Fruit fly (Drosophila melanogaster): ENCODE results near the gene yata.
A peak's percentile ranks its signal among the peaks of the same experiment; 100 is the strongest.

yata gene

dm6 chr3R:29740078-29740477, 8.9 kb upstream of the yata start:
- TF ChIP-seq Med (GFP tag), result peak; percentile 41
- no peak for TF ChIP-seq CG33557 (GFP tag; optimal IDR thresholded peaks at IDR 0.05)
- TF ChIP-seq CG18764 (GFP tag; optimal IDR thresholded peaks at IDR 0.05), result no peak
- TF ChIP-seq Blimp-1 (GFP tag; optimal IDR thresholded peaks at IDR 0.05), result peak; percentile 77
- no peak for TF ChIP-seq CG9876 (GFP tag; optimal IDR thresholded peaks at IDR 0.05)
- no peak for TF ChIP-seq CG12391 (tag; optimal IDR thresholded peaks at IDR 0.05)
- TF ChIP-seq nmo (GFP tag; optimal IDR thresholded peaks at IDR 0.05), result no peak
- TF ChIP-seq CG10462 (GFP tag; optimal IDR thresholded peaks at IDR 0.05), result no peak
- TF ChIP-seq esg (GFP tag; conservative IDR thresholded peaks at IDR 0.05), result no peak
- no peak for TF ChIP-seq CG7745 (tag; optimal IDR thresholded peaks at IDR 0.05)
- peak; percentile 40; the same call in 1 of the 2 replicates for TF ChIP-seq onecut (GFP tag; IDR thresholded peaks at IDR 0.05)
- peak; percentile 47 for TF ChIP-seq CG12769 (tag; optimal IDR thresholded peaks at IDR 0.05)

dm6 chr3R:29745056-29745455, 4.0 kb upstream of the yata start, which contains the start of the genes Wdr24 and IntS11:
TSS of gene Wdr24 (minus strand) at chr3R:29745092.
TSS of gene IntS11 (plus strand) at chr3R:29745337.
- no peak for TF ChIP-seq CG8290 (GFP tag; optimal IDR thresholded peaks at IDR 0.05)
- TF ChIP-seq CG8290 (tag; optimal IDR thresholded peaks at IDR 0.05), result peak in 1 of 2 experiments; percentile 96
- TF ChIP-seq pum (GFP tag; optimal IDR thresholded peaks at IDR 0.05), result peak; percentile 52
- 0 out of 2 replicates have a peak, but pooled peaks have one; percentile 34 for TF ChIP-seq bowl (GFP tag; IDR thresholded peaks at IDR 0.05)
- peak; percentile 84 for TF ChIP-seq CG2889 (GFP tag; IDR thresholded peaks at IDR 0.05)
- TF ChIP-seq CG6683 (GFP tag; optimal IDR thresholded peaks at IDR 0.05), result no peak
- peak; percentile 81 for TF ChIP-seq CG2712 (tag; optimal IDR thresholded peaks at IDR 0.05)
- TF ChIP-seq danr (GFP tag; IDR thresholded peaks at IDR 0.05), result peak; percentile 90
- TF ChIP-seq CG8388 (GFP tag; optimal IDR thresholded peaks at IDR 0.05), result no peak
- peak; percentile 94 for TF ChIP-seq ranshi (GFP tag; IDR thresholded peaks at IDR 0.05)
- TF ChIP-seq zfh2 (GFP tag; optimal IDR thresholded peaks at IDR 0.05), result peak; percentile 94
- no peak for TF ChIP-seq fd102C (GFP tag; optimal IDR thresholded peaks at IDR 0.05)
- TF ChIP-seq CG7745 (tag; optimal IDR thresholded peaks at IDR 0.05), result no peak
- TF ChIP-seq grau (tag; optimal IDR thresholded peaks at IDR 0.05), result peak; percentile 90
- TF ChIP-seq Rfx (GFP tag; IDR thresholded peaks at IDR 0.05), result peak; percentile 97
- peak; percentile 88 for TF ChIP-seq CG16815 (GFP tag; optimal IDR thresholded peaks at IDR 0.05)
- no peak for TF ChIP-seq D19B (GFP tag; optimal IDR thresholded peaks at IDR 0.05)
- TF ChIP-seq CG8765 (GFP tag; IDR thresholded peaks at IDR 0.05), result peak; percentile 85; the same call in 1 of the 2 replicates
- peak; percentile 54 for TF ChIP-seq BEAF-32 (GFP tag; optimal IDR thresholded peaks at IDR 0.05)
- peak; percentile 74 for TF ChIP-seq dm (GFP tag; optimal IDR thresholded peaks at IDR 0.05)
- peak; percentile 87 for TF ChIP-seq CG9797 (GFP tag; optimal IDR thresholded peaks at IDR 0.05)
- peak; percentile 83 for TF ChIP-seq CG1233 (GFP tag; optimal IDR thresholded peaks at IDR 0.05)
- TF ChIP-seq Sry-β (GFP tag; optimal IDR thresholded peaks at IDR 0.05), result no peak
- no peak for TF ChIP-seq pan (optimal IDR thresholded peaks at IDR 0.05)
- peak in 1 of 2 experiments; percentile 96 for TF ChIP-seq pan (GFP tag; optimal IDR thresholded peaks at IDR 0.05 in 1 of 2, IDR thresholded peaks at IDR 0.05 in 1 of 2)
- TF ChIP-seq hkb (optimal IDR thresholded peaks at IDR 0.05), result peak; percentile 97
- peak; percentile 73 for TF ChIP-seq hkb (GFP tag; IDR thresholded peaks at IDR 0.05)
- peak; percentile 73 for TF ChIP-seq pzg (GFP tag; optimal IDR thresholded peaks at IDR 0.05)
- peak; percentile 69 for TF ChIP-seq ems (GFP tag; optimal IDR thresholded peaks at IDR 0.05)
- no peak for TF ChIP-seq yki (optimal IDR thresholded peaks at IDR 0.05)
- no peak for TF ChIP-seq D19A (tag; optimal IDR thresholded peaks at IDR 0.05)
- TF ChIP-seq corto (GFP tag; optimal IDR thresholded peaks at IDR 0.05), result no peak
- no peak for TF ChIP-seq D (optimal IDR thresholded peaks at IDR 0.05)
- no peak for TF ChIP-seq D (GFP tag; optimal IDR thresholded peaks at IDR 0.05)
- TF ChIP-seq tup (GFP tag; optimal IDR thresholded peaks at IDR 0.05), result peak; percentile 37
- TF ChIP-seq Dfd (GFP tag; optimal IDR thresholded peaks at IDR 0.05), result no peak
- TF ChIP-seq inv (GFP tag; IDR thresholded peaks at IDR 0.05; ENCODE audit: partially characterized antibody), result no peak
- peak; percentile 4 for TF ChIP-seq gcm2 (GFP tag; optimal IDR thresholded peaks at IDR 0.05)
- TF ChIP-seq CG13424 (tag; optimal IDR thresholded peaks at IDR 0.05), result peak; percentile 86
- no peak for TF ChIP-seq CG11398 (GFP tag; optimal IDR thresholded peaks at IDR 0.05)
- peak; percentile 71 for TF ChIP-seq Adf1 (GFP tag; IDR thresholded peaks at IDR 0.05)

All from whole organism, embryonic.